Worm (Caenorhabditis elegans) whole organism, midembryonic: ENCODE data around the gene clh-6.

Experiments
- T22C8.4 ChIP-seq: fragments of 200-800 bp; sonication (Bioruptor generic); IDR thresholded peaks from 2 replicates; pipeline ENCODE4 v1.3.6; 2022; ENCODE audit warnings: missing genetic modification characterization, missing compliant biosample characterization
- cog-1 ChIP-seq: sonication (generic microtip); optimal IDR thresholded peaks from 2 replicates; lab custom pipeline; 2016; ENCODE audit warnings: missing genetic modification characterization, missing compliant biosample characterization
- flt-1 ChIP-seq: fragments of 200-800 bp; sonication (Bioruptor generic); IDR thresholded peaks from 2 replicates; pipeline ENCODE4 v1.3.6; 2022; ENCODE audit warnings: missing genetic modification characterization, missing compliant biosample characterization
- ref-1 ChIP-seq: fragments of 200-800 bp; sonication (Bioruptor generic); conservative IDR thresholded peaks from 2 replicates; pipeline ENCODE4 v1.3.6; 2022; ENCODE audit warnings: missing genetic modification reagents, missing genetic modification characterization, missing compliant biosample characterization
- tab-1 ChIP-seq: fragments of 200-800 bp; sonication (Bioruptor generic); IDR thresholded peaks from 2 replicates; pipeline ENCODE4 v1.3.6; 2022; ENCODE audit warnings: missing genetic modification characterization, missing compliant biosample characterization

DNA sequence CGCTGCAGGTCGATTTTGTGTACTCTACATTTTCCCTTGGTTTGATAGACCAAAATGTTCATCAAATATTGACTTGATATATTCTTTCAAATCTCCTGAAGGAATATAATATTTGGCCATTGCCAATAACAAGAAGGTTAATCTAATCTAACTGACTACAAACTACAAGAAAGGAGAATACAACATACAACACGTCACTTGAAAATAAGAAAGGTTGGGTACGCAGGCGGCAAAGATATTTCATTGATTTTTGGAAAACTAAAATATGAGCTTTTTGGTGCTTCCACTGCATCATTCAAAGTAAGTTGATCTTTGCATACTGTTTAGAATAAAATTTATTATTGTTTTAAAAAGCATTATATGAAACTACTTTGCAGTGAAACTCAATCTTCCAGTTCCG, 35.0 kb upstream of the clh-6 start, which contains the start of gene nhr-209:
- TF ChIP-seq T22C8.4 (GFP tag; lab: Robert Waterston, UW) (no peak), flt-1 (no peak), ref-1 (no peak), cog-1 (tag; lab: Kevin White, UChicago) (no peak), tab-1 (no peak)
